Fruit fly (Drosophila melanogaster): Measurements from ENCODE around the gene run.

- TF ChIP-seq pan (optimal IDR thresholded peaks at IDR 0.05) = no peak
- TF ChIP-seq usp (GFP tag; optimal IDR thresholded peaks at IDR 0.05) = no peak
- TF ChIP-seq EcR (GFP tag; optimal IDR thresholded peaks at IDR 0.05) = no peak
Observed at dm6 chrX:20690454-20690853, at the start of gene run.
